Worm (Caenorhabditis elegans): ENCODE data around the gene cpg-2.

The cpg-2 gene

ce11 chrIII:7141285-7141715 lies 37.5 kb upstream of the cpg-2 start:
- peak; percentile 38; the same call in 1 of the 2 replicates for TF ChIP-seq egrh-3 (GFP tag; IDR thresholded peaks at IDR 0.05)
- peak; percentile 91 for TF ChIP-seq him-1 (tag; optimal IDR thresholded peaks at IDR 0.05)
- peak; percentile 37 for TF ChIP-seq unc-130 (GFP tag; optimal IDR thresholded peaks at IDR 0.05)
- peak; percentile 49 for TF ChIP-seq gei-17 (GFP tag; optimal IDR thresholded peaks at IDR 0.05)
- TF ChIP-seq nhr-27 (tag; optimal IDR thresholded peaks at IDR 0.05) = no peak
- no peak for TF ChIP-seq nhr-179 (tag; optimal IDR thresholded peaks at IDR 0.05)
- TF ChIP-seq hmg-1.2 (GFP tag; IDR thresholded peaks at IDR 0.05) = peak; percentile 93
- TF ChIP-seq madf-10 (tag; optimal IDR thresholded peaks at IDR 0.05) = peak; percentile 67
- peak; percentile 88 for TF ChIP-seq madf-6 (GFP tag; IDR thresholded peaks at IDR 0.05)
- peak; percentile 49; the same call in 1 of the 2 replicates for TF ChIP-seq lir-1 (GFP tag; conservative IDR thresholded peaks at IDR 0.05)
- TF ChIP-seq somi-1 (GFP tag; optimal IDR thresholded peaks at IDR 0.05) = no peak
- no peak for TF ChIP-seq F55B11.4 (tag; optimal IDR thresholded peaks at IDR 0.05; ENCODE audit: borderline replicate concordance, insufficient read depth)
- TF ChIP-seq K12H6.12 (tag; optimal IDR thresholded peaks at IDR 0.05) = no peak
- 0 out of 2 replicates have a peak, but pooled peaks have one; percentile 36 for TF ChIP-seq ztf-25 (GFP tag; IDR thresholded peaks at IDR 0.05)
- TF ChIP-seq tlf-1 (GFP tag; optimal IDR thresholded peaks at IDR 0.05) = peak; percentile 76
- no peak for TF ChIP-seq unc-62 (GFP tag; optimal IDR thresholded peaks at IDR 0.05)
- TF ChIP-seq atf-7 (tag; optimal IDR thresholded peaks at IDR 0.05) = peak; percentile 63
- TF ChIP-seq attf-3 (GFP tag; conservative IDR thresholded peaks at IDR 0.05) = peak; percentile 61; the same call in 1 of the 2 replicates
- no peak for TF ChIP-seq let-526 (GFP tag; IDR thresholded peaks at IDR 0.05)
- TF ChIP-seq lsy-27 (tag; optimal IDR thresholded peaks at IDR 0.05; ENCODE audit: borderline replicate concordance, insufficient read depth) = peak; percentile 21
- 0 out of 2 replicates have a peak, but pooled peaks have one; percentile 18 for TF ChIP-seq egl-44 (GFP tag; IDR thresholded peaks at IDR 0.05)
- peak; percentile 82 for TF ChIP-seq lin-54 (GFP tag; optimal IDR thresholded peaks at IDR 0.05)
- TF ChIP-seq chd-7 (tag; optimal IDR thresholded peaks at IDR 0.05) = peak; percentile 40
- TF ChIP-seq ceh-58 (GFP tag; IDR thresholded peaks at IDR 0.05) = no peak
- peak; percentile 28 for TF ChIP-seq F22D6.2 (tag; optimal IDR thresholded peaks at IDR 0.05)
- TF ChIP-seq F39B2.1 (GFP tag; IDR thresholded peaks at IDR 0.05) = no peak
- TF ChIP-seq aptf-3 (GFP tag; IDR thresholded peaks at IDR 0.05) = no peak
- TF ChIP-seq ztf-6 (GFP tag; IDR thresholded peaks at IDR 0.05) = no peak
- TF ChIP-seq xnd-1 (tag; optimal IDR thresholded peaks at IDR 0.05) = peak; percentile 22
- no peak for TF ChIP-seq Y79H2A.3 (GFP tag; conservative IDR thresholded peaks at IDR 0.05)
- no peak for TF ChIP-seq ztf-28 (GFP tag; IDR thresholded peaks at IDR 0.05)
- TF ChIP-seq ceh-100 (GFP tag; IDR thresholded peaks at IDR 0.05) = peak; percentile 59
- no peak for TF ChIP-seq ccch-3 (GFP tag; optimal IDR thresholded peaks at IDR 0.05)
- TF ChIP-seq efl-1 (GFP tag; optimal IDR thresholded peaks at IDR 0.05) = no peak
- peak in 1 of 2 experiments; percentile 30 for TF ChIP-seq let-607 (tag; optimal IDR thresholded peaks at IDR 0.05)
- no peak for TF ChIP-seq F57A8.1 (GFP tag; optimal IDR thresholded peaks at IDR 0.05)
- TF ChIP-seq B0261.1 (tag; optimal IDR thresholded peaks at IDR 0.05) = peak; percentile 3
- TF ChIP-seq ceh-27 (GFP tag; optimal IDR thresholded peaks at IDR 0.05) = peak; percentile 17
- no peak for TF ChIP-seq akir-1 (GFP tag; optimal IDR thresholded peaks at IDR 0.05)
- TF ChIP-seq nfya-1 (tag; optimal IDR thresholded peaks at IDR 0.05; ENCODE audit: borderline replicate concordance, insufficient read depth) = no peak
- TF ChIP-seq lin-26 (GFP tag; IDR thresholded peaks at IDR 0.05) = peak; percentile 67
- peak; percentile 99 for TF ChIP-seq snpc-3.4 (tag; optimal IDR thresholded peaks at IDR 0.05)
- TF ChIP-seq snpc-1.1 (tag; optimal IDR thresholded peaks at IDR 0.05; ENCODE audit: insufficient read depth) = peak; percentile 100
- TF ChIP-seq rpc-1 (optimal IDR thresholded peaks at IDR 0.05) = no peak
- peak; percentile 9 for TF ChIP-seq rpc-1 (tag; optimal IDR thresholded peaks at IDR 0.05)
- TF ChIP-seq repo-1 (tag; optimal IDR thresholded peaks at IDR 0.05) = peak; percentile 89
- no peak for TF ChIP-seq hlh-12 (tag; optimal IDR thresholded peaks at IDR 0.05)
- TF ChIP-seq C17E4.6 (GFP tag; IDR thresholded peaks at IDR 0.05) = peak; percentile 51; the same call in 1 of the 2 replicates
